Worm (Caenorhabditis elegans): Measurements from ENCODE around the gene Y5H2A.1.
"Not testable (repeated sequence)": the region's sequence is repeated elsewhere in the genome, so short reads cannot be mapped to it uniquely, and the experiment has no call there.

Y5H2A.1 gene

DNA sequence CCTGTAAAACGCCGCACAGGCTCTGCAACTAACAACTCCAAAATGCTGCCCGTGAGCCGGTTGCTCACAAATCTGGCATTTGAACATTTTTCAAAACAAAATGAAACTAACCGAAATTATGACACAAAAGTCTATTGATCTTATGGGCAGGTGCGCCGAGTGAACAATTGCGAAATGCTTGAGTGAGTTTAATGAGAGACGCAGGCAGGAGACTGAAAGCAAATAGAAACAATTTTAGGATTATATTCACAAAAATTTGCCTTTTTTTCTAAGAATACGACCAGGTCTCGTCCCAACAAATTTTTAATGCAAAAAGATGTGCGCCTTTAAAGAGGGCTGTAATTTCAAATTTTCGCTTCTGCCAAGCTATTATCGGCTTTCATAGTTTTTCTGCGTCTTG is 7.2 kb downstream of the Y5H2A.1 start, which contains the start of gene nhr-183:
Gene nhr-183, minus strand, starts transcription at position 180 of the 400 bp plus-strand sequence.
- no peak for TF ChIP-seq mab-5 (tag; optimal IDR thresholded peaks at IDR 0.05)
- TF ChIP-seq pha-4 (tag; optimal IDR thresholded peaks at IDR 0.05), result no peak
- TF ChIP-seq drap-1 (GFP tag; optimal IDR thresholded peaks at IDR 0.05), result no peak
- no peak for TF ChIP-seq mep-1 (tag; optimal IDR thresholded peaks at IDR 0.05)
- TF ChIP-seq ceh-83 (GFP tag; optimal IDR thresholded peaks at IDR 0.05), result no peak
- no peak for TF ChIP-seq blmp-1 (tag; optimal IDR thresholded peaks at IDR 0.05)
- no peak for TF ChIP-seq sptf-1 (tag; optimal IDR thresholded peaks at IDR 0.05)
- no peak for TF ChIP-seq M03D4.4 (tag; optimal IDR thresholded peaks at IDR 0.05)
- TF ChIP-seq zip-8 (tag; optimal IDR thresholded peaks at IDR 0.05), result no peak
- TF ChIP-seq lin-13 (tag; optimal IDR thresholded peaks at IDR 0.05), result no peak
- no peak for TF ChIP-seq cnd-1 (tag; optimal IDR thresholded peaks at IDR 0.05)
- TF ChIP-seq nhr-237 (tag; optimal IDR thresholded peaks at IDR 0.05), result no peak
- TF ChIP-seq snpc-4 (tag; optimal IDR thresholded peaks at IDR 0.05), result no peak
- TF ChIP-seq nhr-28 (tag; optimal IDR thresholded peaks at IDR 0.05), result no peak
- no peak for TF ChIP-seq bed-3 (GFP tag; optimal IDR thresholded peaks at IDR 0.05)
- TF ChIP-seq ztf-11 (tag; optimal IDR thresholded peaks at IDR 0.05), result no peak
- no peak for TF ChIP-seq sem-2 (GFP tag; optimal IDR thresholded peaks at IDR 0.05)
- no peak for TF ChIP-seq flh-1 (GFP tag; optimal IDR thresholded peaks at IDR 0.05)
- no peak for TF ChIP-seq hlh-1 (tag; optimal IDR thresholded peaks at IDR 0.05)

DNA sequence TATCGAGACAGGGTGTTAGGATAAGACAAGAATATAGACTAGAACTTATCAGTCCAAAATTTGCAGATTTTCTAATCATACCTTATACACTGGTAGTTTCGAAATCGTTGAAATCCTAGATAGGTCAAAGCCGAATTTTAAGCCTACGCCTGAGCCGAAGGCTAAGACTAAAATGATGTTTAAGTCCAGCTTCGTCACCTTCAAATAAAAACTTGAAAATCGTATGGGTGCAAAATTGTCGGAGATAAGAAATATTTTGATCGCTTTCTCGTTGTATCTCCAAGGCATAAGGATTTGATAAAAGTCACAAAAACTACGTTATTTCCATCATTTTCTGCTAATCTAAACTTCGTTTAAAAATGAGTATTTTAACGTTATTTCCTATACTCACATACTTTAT is 11.0 kb downstream of the Y5H2A.1 start, which contains the start of gene F41B5.12:
Gene F41B5.12, plus strand, starts transcription at position 301 of the 400 bp plus-strand sequence.
- no peak for TF ChIP-seq sem-2 (GFP tag; optimal IDR thresholded peaks at IDR 0.05)
- no peak for TF ChIP-seq ces-1 (GFP tag; optimal IDR thresholded peaks at IDR 0.05)
- no peak for TF ChIP-seq bed-3 (GFP tag; optimal IDR thresholded peaks at IDR 0.05)
- no peak for TF ChIP-seq blmp-1 (tag; optimal IDR thresholded peaks at IDR 0.05)
- no peak for TF ChIP-seq ceh-43 (GFP tag; optimal IDR thresholded peaks at IDR 0.05)
- no peak for TF ChIP-seq lin-13 (tag; optimal IDR thresholded peaks at IDR 0.05)
- TF ChIP-seq ceh-39 (tag; optimal IDR thresholded peaks at IDR 0.05), result no peak
- TF ChIP-seq lin-32 (GFP tag; optimal IDR thresholded peaks at IDR 0.05), result no peak
- no peak for TF ChIP-seq nhr-28 (tag; optimal IDR thresholded peaks at IDR 0.05)
- TF ChIP-seq flh-1 (GFP tag; optimal IDR thresholded peaks at IDR 0.05), result no peak
- TF ChIP-seq unc-120 (tag; optimal IDR thresholded peaks at IDR 0.05; ENCODE audit: poor library complexity, severe bottlenecking), result no peak
- TF ChIP-seq ceh-83 (GFP tag; optimal IDR thresholded peaks at IDR 0.05), result no peak

DNA sequence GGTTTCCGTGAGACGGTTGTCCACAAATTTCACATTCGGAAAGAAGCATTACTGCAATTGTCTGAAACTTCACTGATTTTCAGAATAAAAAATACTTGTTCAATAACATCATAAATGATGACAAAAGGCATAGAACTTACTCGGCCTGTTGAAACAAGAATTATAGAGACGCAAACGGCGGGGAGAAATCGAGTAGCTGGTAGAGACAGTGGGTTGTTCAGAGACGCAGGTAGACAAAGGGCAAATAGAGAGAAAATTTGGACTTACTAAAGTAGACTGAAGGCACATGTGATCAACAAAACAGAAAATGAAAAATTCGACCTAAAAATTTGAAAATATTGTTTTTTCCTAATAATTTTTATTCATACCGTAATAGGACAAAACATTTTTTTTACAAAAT is 11.9 kb downstream of the Y5H2A.1 start, which contains the start of gene nhr-182:
Gene nhr-182, minus strand, starts transcription at position 178 of the 400 bp plus-strand sequence.
- TF ChIP-seq unc-120 (tag; optimal IDR thresholded peaks at IDR 0.05; ENCODE audit: poor library complexity, severe bottlenecking), result no peak
- TF ChIP-seq pha-4 (tag; optimal IDR thresholded peaks at IDR 0.05), result peak; percentile 75

DNA sequence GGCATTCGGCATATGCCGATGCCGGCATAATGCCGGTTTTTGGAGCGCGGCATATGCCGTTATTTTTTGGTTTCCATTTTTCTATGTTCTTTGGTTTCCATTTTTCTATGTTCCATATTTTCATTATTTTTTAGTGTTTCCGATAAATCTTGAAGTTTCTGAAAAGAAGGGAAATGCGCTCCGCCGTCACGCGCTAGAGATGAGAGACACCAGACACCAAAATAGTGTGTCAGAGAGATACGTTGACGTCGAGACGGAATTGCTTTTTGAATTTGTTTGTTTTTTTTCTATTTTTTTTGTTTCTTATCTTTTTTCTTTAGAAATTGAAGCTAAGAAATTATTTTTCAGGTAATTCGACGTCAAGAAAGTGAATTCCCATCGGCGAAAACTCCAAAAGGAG is 16.5 kb downstream of the Y5H2A.1 start, which contains the start of gene F41B5.1:
Gene F41B5.1, plus strand, starts transcription at position 343 of the 400 bp plus-strand sequence.
- TF ChIP-seq elt-3 (tag; optimal IDR thresholded peaks at IDR 0.05); drap-1 (GFP tag; optimal IDR thresholded peaks at IDR 0.05); flh-1 (GFP tag; optimal IDR thresholded peaks at IDR 0.05): not testable (repeated sequence)

DNA sequence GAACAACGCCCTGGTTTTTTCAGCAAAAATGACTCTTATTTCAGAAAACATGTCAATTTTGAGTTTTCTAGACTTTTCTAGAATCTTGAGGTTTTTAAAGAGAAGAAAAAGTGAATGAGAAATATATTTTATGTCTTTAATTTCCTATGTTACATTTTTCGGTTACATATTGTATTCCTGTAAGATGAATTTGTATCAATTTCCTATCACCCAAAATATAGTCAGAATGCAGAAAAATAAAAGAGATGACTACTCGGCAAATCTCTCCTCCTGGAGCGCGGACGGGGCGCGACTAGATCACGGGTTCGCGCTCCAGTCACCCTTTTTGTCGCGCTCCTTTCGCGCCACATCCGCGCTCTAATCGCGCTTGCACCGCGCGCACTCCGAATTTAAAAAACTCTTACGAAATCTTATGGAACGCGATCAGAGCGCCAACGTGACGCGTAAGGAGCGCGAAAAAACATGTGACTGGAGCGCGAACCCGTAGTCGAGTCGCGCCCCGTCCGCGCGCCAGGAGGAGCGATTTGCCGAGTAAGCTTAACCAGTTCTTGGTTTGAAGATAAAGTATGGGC is 17.0 kb downstream of the Y5H2A.1 start, which contains the start of gene str-253:
Gene str-253, minus strand, starts transcription at position 51 of the 572 bp plus-strand sequence.
- no peak for TF ChIP-seq drap-1 (GFP tag; optimal IDR thresholded peaks at IDR 0.05)
- no peak for TF ChIP-seq tbx-8 (GFP tag; optimal IDR thresholded peaks at IDR 0.05)
- no peak for TF ChIP-seq lin-32 (GFP tag; optimal IDR thresholded peaks at IDR 0.05)
- TF ChIP-seq pha-4 (tag; optimal IDR thresholded peaks at IDR 0.05), result no peak
- no peak for TF ChIP-seq sem-2 (GFP tag; optimal IDR thresholded peaks at IDR 0.05)
- TF ChIP-seq ces-1 (GFP tag; optimal IDR thresholded peaks at IDR 0.05), result no peak
- TF ChIP-seq blmp-1 (tag; optimal IDR thresholded peaks at IDR 0.05), result no peak
- TF ChIP-seq ham-2 (GFP tag; optimal IDR thresholded peaks at IDR 0.05), result no peak
- no peak for TF ChIP-seq nhr-2 (tag; optimal IDR thresholded peaks at IDR 0.05)

DNA sequence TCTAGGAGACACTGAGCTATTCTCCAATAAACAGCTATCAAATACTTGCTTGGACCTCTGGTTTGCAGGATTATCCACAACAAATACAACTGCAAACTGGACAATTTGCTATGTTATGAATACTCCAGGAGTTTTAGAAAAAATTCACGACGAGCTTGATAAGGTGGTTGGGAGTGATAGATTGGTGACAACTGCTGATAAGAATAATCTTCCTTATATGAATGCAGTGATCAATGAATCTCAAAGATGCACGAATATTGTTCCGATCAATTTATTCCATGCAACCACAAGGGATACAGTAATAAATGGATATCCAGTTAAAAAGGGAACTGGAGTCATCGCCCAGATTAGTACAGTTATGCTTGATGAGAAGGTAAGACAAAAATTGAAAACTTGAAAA is 19.9 kb downstream of the Y5H2A.1 start:
- no peak for TF ChIP-seq ceh-43 (GFP tag; optimal IDR thresholded peaks at IDR 0.05)
- TF ChIP-seq hlh-1 (tag; optimal IDR thresholded peaks at IDR 0.05), result no peak
- TF ChIP-seq nhr-76 (tag; optimal IDR thresholded peaks at IDR 0.05), result no peak
- TF ChIP-seq zip-8 (tag; optimal IDR thresholded peaks at IDR 0.05), result no peak
- no peak for TF ChIP-seq mls-2 (tag; optimal IDR thresholded peaks at IDR 0.05)
- no peak for TF ChIP-seq bed-3 (GFP tag; optimal IDR thresholded peaks at IDR 0.05)
- no peak for TF ChIP-seq mab-5 (tag; optimal IDR thresholded peaks at IDR 0.05)
- TF ChIP-seq pha-4 (tag; optimal IDR thresholded peaks at IDR 0.05), result no peak
- no peak for TF ChIP-seq nhr-2 (tag; optimal IDR thresholded peaks at IDR 0.05)
- no peak for TF ChIP-seq ham-2 (GFP tag; optimal IDR thresholded peaks at IDR 0.05)
- TF ChIP-seq nhr-28 (tag; optimal IDR thresholded peaks at IDR 0.05), result no peak
- no peak for TF ChIP-seq ztf-11 (tag; optimal IDR thresholded peaks at IDR 0.05)
- TF ChIP-seq sem-2 (GFP tag; optimal IDR thresholded peaks at IDR 0.05), result no peak
- TF ChIP-seq mep-1 (tag; optimal IDR thresholded peaks at IDR 0.05), result no peak
- no peak for TF ChIP-seq M03D4.4 (tag; optimal IDR thresholded peaks at IDR 0.05)
- no peak for TF ChIP-seq lsy-2 (tag; optimal IDR thresholded peaks at IDR 0.05)
- no peak for TF ChIP-seq drap-1 (GFP tag; optimal IDR thresholded peaks at IDR 0.05)
- no peak for TF ChIP-seq ceh-83 (GFP tag; optimal IDR thresholded peaks at IDR 0.05)
- TF ChIP-seq tbx-8 (GFP tag; optimal IDR thresholded peaks at IDR 0.05), result no peak
- TF ChIP-seq snpc-4 (tag; optimal IDR thresholded peaks at IDR 0.05), result no peak
